Fruit fly (Drosophila melanogaster) whole organism, embryonic: ENCODE data around the gene Strip.

Experiments used
- B-H1 ChIP-seq: fragments of 200-800 bp; sonication (Bioruptor generic); IDR thresholded peaks from 3 replicates; pipeline ENCODE4 v1.3.6; 2022; ENCODE audit warnings: missing biosample characterization, missing genetic modification characterization
- Bgb ChIP-seq: fragments of 200-800 bp; sonication (Bioruptor generic); IDR thresholded peaks from 2 replicates; pipeline ENCODE4 v1.3.6; 2022; ENCODE audit warnings: missing biosample characterization, missing genetic modification characterization; ENCODE audit not compliant: partially characterized antibody
- CG10979 ChIP-seq: fragments of 200-800 bp; sonication (Bioruptor generic); optimal IDR thresholded peaks from 2 replicates; lab custom pipeline; 2018; ENCODE audit warnings: missing biosample characterization, mild to moderate bottlenecking, missing genetic modification characterization, moderate library complexity
- CG12299 ChIP-seq: fragments of 200-800 bp; sonication (Bioruptor generic); optimal IDR thresholded peaks from 2 replicates; lab custom pipeline; 2018; ENCODE audit warnings: missing biosample characterization, mild to moderate bottlenecking, missing genetic modification characterization
- CG12659 ChIP-seq: fragments of 200-800 bp; sonication (Bioruptor generic); optimal IDR thresholded peaks from 3 replicates; lab custom pipeline; 2017; ENCODE audit warnings: mild to moderate bottlenecking, missing biosample characterization, missing genetic modification reagents, missing genetic modification characterization
- CG13287 ChIP-seq: fragments of 200-800 bp; sonication (Bioruptor generic); IDR thresholded peaks from 2 replicates; pipeline ENCODE4 v1.3.6; 2022; ENCODE audit warnings: missing biosample characterization, missing genetic modification characterization; ENCODE audit not compliant: partially characterized antibody
- CG14050 ChIP-seq: fragments of 200-800 bp; sonication (Bioruptor generic); IDR thresholded peaks from 3 replicates; pipeline ENCODE4 v1.3.6; 2022; ENCODE audit warnings: missing biosample characterization, missing genetic modification characterization
- CG1529 ChIP-seq: fragments of 200-800 bp; sonication (Bioruptor generic); optimal IDR thresholded peaks from 3 replicates; lab custom pipeline; 2018; ENCODE audit warnings: missing biosample characterization, missing genetic modification characterization
- CG15479 ChIP-seq: fragments of 200-800 bp; sonication (Bioruptor generic); optimal IDR thresholded peaks from 3 replicates; lab custom pipeline; 2019; ENCODE audit warnings: missing biosample characterization, mild to moderate bottlenecking, missing genetic modification characterization, moderate library complexity
- CG15696 ChIP-seq: fragments of 200-800 bp; sonication (Bioruptor generic); optimal IDR thresholded peaks from 2 replicates; lab custom pipeline; 2019; ENCODE audit warnings: missing biosample characterization, mild to moderate bottlenecking, missing genetic modification characterization, moderate library complexity
- CG1647 ChIP-seq: fragments of 200-800 bp; sonication (Bioruptor generic); optimal IDR thresholded peaks from 3 replicates; lab custom pipeline; 2016; ENCODE audit warnings: missing biosample characterization, missing genetic modification characterization
- CG16779 ChIP-seq: fragments of 200-800 bp; sonication (Bioruptor generic); IDR thresholded peaks from 2 replicates; pipeline ENCODE4 v1.3.6; 2022; ENCODE audit warnings: missing biosample characterization, missing genetic modification characterization
- CG18599 ChIP-seq: fragments of 200-800 bp; sonication (Bioruptor generic); optimal IDR thresholded peaks from 3 replicates; lab custom pipeline; 2017; ENCODE audit warnings: missing biosample characterization, missing genetic modification characterization, mild to moderate bottlenecking, moderate library complexity, missing genetic modification reagents
- CG2129 ChIP-seq: fragments of 200-800 bp; sonication (Bioruptor generic); IDR thresholded peaks from 2 replicates; pipeline ENCODE4 v1.3.6; 2022; ENCODE audit warnings: missing biosample characterization, missing genetic modification characterization; ENCODE audit not compliant: partially characterized antibody
- CG32767 ChIP-seq: fragments of 200-800 bp; sonication (Bioruptor generic); IDR thresholded peaks from 2 replicates; pipeline ENCODE4 v1.3.6; 2022; ENCODE audit warnings: missing biosample characterization, missing genetic modification characterization
- CG3281 ChIP-seq: fragments of 200-800 bp; sonication (Bioruptor generic); optimal IDR thresholded peaks from 3 replicates; lab custom pipeline; 2017; ENCODE audit warnings: missing biosample characterization, mild to moderate bottlenecking, missing genetic modification characterization
- CG33557 ChIP-seq: fragments of 200-800 bp; sonication (Bioruptor generic); optimal IDR thresholded peaks from 2 replicates; lab custom pipeline; 2019; ENCODE audit warnings: missing biosample characterization, mild to moderate bottlenecking, missing genetic modification characterization, moderate library complexity
- CG34376 ChIP-seq: fragments of 200-800 bp; sonication (Bioruptor generic); optimal IDR thresholded peaks from 2 replicates; lab custom pipeline; 2018; ENCODE audit warnings: missing biosample characterization, mild to moderate bottlenecking, missing genetic modification characterization
- CG4617 ChIP-seq: fragments of 200-800 bp; sonication (Bioruptor generic); optimal IDR thresholded peaks from 3 replicates; lab custom pipeline; 2016; ENCODE audit warnings: missing biosample characterization, missing genetic modification characterization, borderline replicate concordance
- CG4820 ChIP-seq: fragments of 200-800 bp; sonication (Bioruptor generic); optimal IDR thresholded peaks from 3 replicates; lab custom pipeline; 2016; ENCODE audit warnings: missing biosample characterization, missing genetic modification characterization
- CG6689 ChIP-seq: fragments of 200-800 bp; sonication (Bioruptor generic); IDR thresholded peaks from 2 replicates; pipeline ENCODE4 v1.3.6; 2022; ENCODE audit warnings: missing biosample characterization, missing genetic modification characterization
- CG7357 ChIP-seq: fragments of 200-800 bp; sonication (Bioruptor generic); IDR thresholded peaks from 3 replicates; pipeline ENCODE4 v1.3.6; 2022; ENCODE audit warnings: missing biosample characterization, missing genetic modification characterization
- CG8290 ChIP-seq, 3 experiments: fragments of 200-800 bp; sonication (Bioruptor generic); optimal IDR thresholded peaks; 2 replicates each; lab custom pipeline; 2016 to 2019; ENCODE audit warnings: missing biosample characterization in 3 of 3, missing genetic modification characterization in 3 of 3, mild to moderate bottlenecking in 2 of 3, moderate library complexity in 1 of 3
- CG9797 ChIP-seq: fragments of 200-800 bp; sonication (Bioruptor generic); optimal IDR thresholded peaks from 3 replicates; lab custom pipeline; 2018; ENCODE audit warnings: missing biosample characterization, mild to moderate bottlenecking, missing genetic modification characterization
- D ChIP-seq, 2 experiments: fragments of 200-800 bp in 1 of 2; fragments of >200 bp in 1 of 2; sonication (Bioruptor generic) in 1 of 2; optimal IDR thresholded peaks; 2 replicates in 1 of 2; 3 replicates in 1 of 2; lab custom pipeline; 2017; ENCODE audit warnings: mild to moderate bottlenecking in 1 of 2, missing biosample characterization in 1 of 2, missing genetic modification characterization in 1 of 2, missing genetic modification reagents in 1 of 2
- D19B ChIP-seq: fragments of 200-800 bp; sonication (Bioruptor generic); optimal IDR thresholded peaks from 2 replicates; lab custom pipeline; 2017; ENCODE audit warnings: missing biosample characterization, mild to moderate bottlenecking, missing genetic modification characterization
- Dp ChIP-seq: fragments of 200-800 bp; sonication (Bioruptor generic); optimal IDR thresholded peaks from 2 replicates; lab custom pipeline; 2018; ENCODE audit warnings: missing biosample characterization, mild to moderate bottlenecking, missing genetic modification characterization, moderate library complexity
- Hmr ChIP-seq: fragments of 200-800 bp; sonication (Bioruptor generic); optimal IDR thresholded peaks from 3 replicates; lab custom pipeline; 2017; ENCODE audit warnings: mild to moderate bottlenecking, missing biosample characterization, missing genetic modification reagents, missing genetic modification characterization
- MBD-R2 ChIP-seq: fragments of 200-800 bp; sonication (Bioruptor generic); IDR thresholded peaks from 2 replicates; pipeline ENCODE4 v1.3.6; 2022; ENCODE audit warnings: missing biosample characterization, missing genetic modification characterization
- Sry-β ChIP-seq: fragments of 200-800 bp; sonication (Bioruptor generic); optimal IDR thresholded peaks from 2 replicates; lab custom pipeline; 2018; ENCODE audit warnings: missing biosample characterization, mild to moderate bottlenecking, missing genetic modification characterization, moderate library complexity
- Vsx1 ChIP-seq: fragments of 200-800 bp; sonication (Bioruptor generic); optimal IDR thresholded peaks from 2 replicates; lab custom pipeline; 2017; ENCODE audit warnings: missing biosample characterization, mild to moderate bottlenecking, missing genetic modification characterization, missing genetic modification reagents
- amos ChIP-seq: fragments of 200-800 bp; sonication (Bioruptor generic); IDR thresholded peaks from 2 replicates; pipeline ENCODE4 v1.3.6; 2022; ENCODE audit warnings: missing biosample characterization, missing genetic modification characterization; ENCODE audit not compliant: partially characterized antibody
- bowl ChIP-seq: fragments of 200-800 bp; sonication (Bioruptor generic); IDR thresholded peaks from 2 replicates; pipeline ENCODE4 v1.3.6; 2022; ENCODE audit warnings: missing biosample characterization, missing genetic modification characterization
- bsh ChIP-seq, 2 experiments: fragments of 200-800 bp; sonication (Bioruptor generic); optimal IDR thresholded peaks; 2 replicates each; lab custom pipeline; 2017 to 2018; ENCODE audit warnings: mild to moderate bottlenecking in 2 of 2, missing biosample characterization in 2 of 2, missing genetic modification characterization in 2 of 2, moderate library complexity in 1 of 2
- cad ChIP-seq: fragments of >200 bp; optimal IDR thresholded peaks from 2 replicates; lab custom pipeline; 2017; ENCODE audit warnings: missing biosample characterization, missing genetic modification characterization
- cg ChIP-seq: fragments of 200-800 bp; sonication (Bioruptor generic); optimal IDR thresholded peaks from 3 replicates; lab custom pipeline; 2019; ENCODE audit warnings: missing biosample characterization, mild to moderate bottlenecking, missing genetic modification characterization, moderate library complexity
- chm ChIP-seq: fragments of 200-800 bp; sonication (Bioruptor generic); IDR thresholded peaks from 2 replicates; pipeline ENCODE4 v1.3.6; 2022; ENCODE audit warnings: missing biosample characterization, missing genetic modification characterization
- eve ChIP-seq, 2 experiments: fragments of >200 bp; optimal IDR thresholded peaks; 2 replicates each; lab custom pipeline; 2017; ENCODE audit warnings: missing biosample characterization in 2 of 2, missing genetic modification characterization in 2 of 2
- lbe ChIP-seq: fragments of 200-800 bp; sonication (Bioruptor generic); optimal IDR thresholded peaks from 2 replicates; lab custom pipeline; 2016; ENCODE audit warnings: missing biosample characterization, mild to moderate bottlenecking, missing genetic modification characterization
- mirr ChIP-seq: fragments of 200-800 bp; sonication (Bioruptor generic); optimal IDR thresholded peaks from 3 replicates; lab custom pipeline; 2018; ENCODE audit warnings: missing biosample characterization, mild to moderate bottlenecking, missing genetic modification characterization
- nerfin-2 ChIP-seq: fragments of 200-800 bp; sonication (Bioruptor generic); IDR thresholded peaks from 2 replicates; pipeline ENCODE4 v1.3.6; 2022; ENCODE audit warnings: missing biosample characterization, missing genetic modification characterization; ENCODE audit not compliant: partially characterized antibody
- otp ChIP-seq: fragments of 200-800 bp; sonication (Bioruptor generic); IDR thresholded peaks from 3 replicates; pipeline ENCODE4, ENCODE4 v1.3.6; 2022; ENCODE audit warnings: missing biosample characterization, missing genetic modification characterization
- pros ChIP-seq: fragments of 200-800 bp; sonication (Bioruptor generic); optimal IDR thresholded peaks from 3 replicates; lab custom pipeline; 2019; ENCODE audit warnings: missing biosample characterization, mild to moderate bottlenecking, missing genetic modification characterization, moderate library complexity
- row ChIP-seq: fragments of 200-800 bp; sonication (Bioruptor generic); IDR thresholded peaks from 3 replicates; pipeline ENCODE4 v1.3.6; 2022; ENCODE audit warnings: missing biosample characterization, missing genetic modification characterization
- stwl ChIP-seq: fragments of 200-800 bp; sonication (Bioruptor generic); optimal IDR thresholded peaks from 3 replicates; lab custom pipeline; 2018; ENCODE audit warnings: missing biosample characterization, mild to moderate bottlenecking, missing genetic modification characterization, moderate library complexity
- zen ChIP-seq: fragments of 200-800 bp; sonication (Bioruptor generic); optimal IDR thresholded peaks from 3 replicates; lab custom pipeline; 2018; ENCODE audit warnings: missing biosample characterization, mild to moderate bottlenecking, missing genetic modification characterization, moderate library complexity

Gene Strip

dm6 chr3L:3303534-3304459, 24.9 kb downstream of the Strip start, which contains the start of gene ZnT63C (continued):
- no peak for TF ChIP-seq CG14050 (GFP tag; lab: Robert Waterston, UW)
- no peak for TF ChIP-seq CG10979 (tag; lab: Kevin White, UChicago)
- no peak for TF ChIP-seq lbe (GFP tag; lab: Kevin White, UChicago)
- 0 out of 2 replicates have a peak, but pooled peaks have one; percentile 25 for TF ChIP-seq CG2129 (GFP tag; lab: Robert Waterston, UW)
- no peak for TF ChIP-seq CG7357
- TF ChIP-seq Vsx1 (GFP tag; lab: Kevin White, UChicago), result no peak
- TF ChIP-seq CG15479, result peak; percentile 84
- peak; percentile 32; the same call in 1 of the 2 replicates for TF ChIP-seq MBD-R2
- no peak for TF ChIP-seq Sry-β
- TF ChIP-seq row (GFP tag; lab: Robert Waterston, UW), result peak; percentile 33; the same call in 2 of the 3 replicates
- no peak for TF ChIP-seq D (optimal IDR thresholded peaks at IDR 0.05; lab: Kevin White, UChicago)
- TF ChIP-seq D (GFP tag; optimal IDR thresholded peaks at IDR 0.05; lab: Kevin White, UChicago), result peak; percentile 6
- peak; percentile 87 for TF ChIP-seq nerfin-2
- no peak for TF ChIP-seq CG15696 (tag; lab: Kevin White, UChicago)
- 0 out of 2 replicates have a peak, but pooled peaks have one; percentile 35 for TF ChIP-seq bowl (GFP tag; lab: Robert Waterston, UW)
- peak; percentile 83 for TF ChIP-seq cg (GFP tag; lab: Kevin White, UChicago)
- TF ChIP-seq B-H1, result no peak
- no peak for TF ChIP-seq CG18599 (GFP tag; lab: Kevin White, UChicago)
- TF ChIP-seq Dp, result peak; percentile 54
- TF ChIP-seq stwl (tag; lab: Kevin White, UChicago), result peak; percentile 76
- TF ChIP-seq otp, result peak; percentile 26; the same call in 1 of the 3 replicates
- peak; percentile 78 for TF ChIP-seq amos (GFP tag; lab: Robert Waterston, UW)
- peak; percentile 7 for TF ChIP-seq CG12299 (tag; lab: Kevin White, UChicago)
- TF ChIP-seq CG34376 (GFP tag; lab: Kevin White, UChicago), result peak; percentile 36
- TF ChIP-seq eve (GFP tag; optimal IDR thresholded peaks at IDR 0.05; lab: Kevin White, UChicago), result peak in 1 of 2 experiments; percentile 63
- TF ChIP-seq CG8290 (GFP tag; optimal IDR thresholded peaks at IDR 0.05; lab: Kevin White, UChicago), result no peak
- TF ChIP-seq CG8290 (tag; optimal IDR thresholded peaks at IDR 0.05; lab: Kevin White, UChicago), result peak in 1 of 2 experiments; percentile 30
- TF ChIP-seq CG4617 (GFP tag; lab: Kevin White, UChicago), result peak; percentile 82
- TF ChIP-seq CG4820, result no peak
- no peak for TF ChIP-seq Hmr (GFP tag; lab: Kevin White, UChicago)
- no peak for TF ChIP-seq zen
- TF ChIP-seq pros (GFP tag; lab: Kevin White, UChicago), result peak; percentile 1
- no peak for TF ChIP-seq CG6689 (GFP tag; lab: Robert Waterston, UW)
- peak; percentile 27 for TF ChIP-seq mirr (GFP tag; lab: Kevin White, UChicago)
- TF ChIP-seq bsh (GFP tag; optimal IDR thresholded peaks at IDR 0.05; lab: Kevin White, UChicago), result no peak
- TF ChIP-seq CG33557 (GFP tag; lab: Kevin White, UChicago), result peak; percentile 6
- peak; percentile 85 for TF ChIP-seq CG13287 (GFP tag; lab: Robert Waterston, UW)
- peak; percentile 82 for TF ChIP-seq CG9797 (GFP tag; lab: Kevin White, UChicago)
- TF ChIP-seq CG3281 (GFP tag; lab: Kevin White, UChicago), result no peak
- TF ChIP-seq CG32767 (GFP tag; lab: Robert Waterston, UW), result peak; percentile 40; the same call in 1 of the 2 replicates
- peak; percentile 72 for TF ChIP-seq chm (GFP tag; lab: Robert Waterston, UW)
- TF ChIP-seq CG12659 (GFP tag; lab: Kevin White, UChicago), result peak; percentile 67
- no peak for TF ChIP-seq D19B (GFP tag; lab: Kevin White, UChicago)
- peak; percentile 87 for TF ChIP-seq Bgb (GFP tag; lab: Robert Waterston, UW)
- TF ChIP-seq CG16779, result no peak
- TF ChIP-seq CG1647 (GFP tag; lab: Kevin White, UChicago), result no peak
- TF ChIP-seq cad (GFP tag; lab: Kevin White, UChicago), result no peak
- no peak for TF ChIP-seq CG1529 (GFP tag; lab: Kevin White, UChicago)
